Fruit fly (Drosophila melanogaster) whole organism, embryonic: Measurements from ENCODE around the gene CG14947.

Experiments used
- Awh ChIP-seq: fragments of 200-800 bp; sonication (Bioruptor generic); IDR thresholded peaks from 2 replicates; pipeline ENCODE4, ENCODE4 v1.3.6; 2022; ENCODE audit warnings: missing biosample characterization, missing genetic modification characterization
- Bdp1 ChIP-seq: fragments of 200-800 bp; sonication (Bioruptor generic); optimal IDR thresholded peaks from 3 replicates; lab custom pipeline; 2016; ENCODE audit warnings: missing biosample characterization, missing genetic modification characterization
- CG1024 ChIP-seq: fragments of 200-800 bp; sonication (Bioruptor generic); IDR thresholded peaks from 2 replicates; pipeline ENCODE4 v1.3.6; 2022; ENCODE audit warnings: missing biosample characterization, missing genetic modification characterization
- CG11723 ChIP-seq: fragments of 200-800 bp; sonication (Bioruptor generic); optimal IDR thresholded peaks from 2 replicates; lab custom pipeline; 2017; ENCODE audit warnings: missing biosample characterization, mild to moderate bottlenecking, missing genetic modification characterization
- CG12659 ChIP-seq: fragments of 200-800 bp; sonication (Bioruptor generic); optimal IDR thresholded peaks from 3 replicates; lab custom pipeline; 2017; ENCODE audit warnings: mild to moderate bottlenecking, missing biosample characterization, missing genetic modification reagents, missing genetic modification characterization
- CG1647 ChIP-seq: fragments of 200-800 bp; sonication (Bioruptor generic); optimal IDR thresholded peaks from 3 replicates; lab custom pipeline; 2016; ENCODE audit warnings: missing biosample characterization, missing genetic modification characterization
- CG16779 ChIP-seq: fragments of 200-800 bp; sonication (Bioruptor generic); IDR thresholded peaks from 2 replicates; pipeline ENCODE4 v1.3.6; 2022; ENCODE audit warnings: missing biosample characterization, missing genetic modification characterization
- CG18011 ChIP-seq: fragments of 200-800 bp; sonication (Bioruptor generic); optimal IDR thresholded peaks from 2 replicates; lab custom pipeline; 2017; ENCODE audit warnings: missing biosample characterization, missing genetic modification characterization, mild to moderate bottlenecking, moderate library complexity, missing genotype
- CG18599 ChIP-seq: fragments of 200-800 bp; sonication (Bioruptor generic); optimal IDR thresholded peaks from 3 replicates; lab custom pipeline; 2017; ENCODE audit warnings: missing biosample characterization, missing genetic modification characterization, mild to moderate bottlenecking, moderate library complexity, missing genetic modification reagents
- CG2129 ChIP-seq: fragments of 200-800 bp; sonication (Bioruptor generic); IDR thresholded peaks from 2 replicates; pipeline ENCODE4 v1.3.6; 2022; ENCODE audit warnings: missing biosample characterization, missing genetic modification characterization; ENCODE audit not compliant: partially characterized antibody
- CG31441 ChIP-seq: fragments of 200-800 bp; sonication (Bioruptor generic); IDR thresholded peaks from 2 replicates; pipeline ENCODE4 v1.3.6; 2022; ENCODE audit warnings: missing biosample characterization, missing genetic modification characterization
- CG3847 ChIP-seq: fragments of 200-800 bp; sonication (Bioruptor generic); IDR thresholded peaks from 2 replicates; pipeline ENCODE4 v1.3.6; 2022; ENCODE audit warnings: missing biosample characterization, missing genetic modification characterization
- CG6254 ChIP-seq: fragments of 200-800 bp; sonication (Bioruptor generic); optimal IDR thresholded peaks from 3 replicates; lab custom pipeline; 2017; ENCODE audit warnings: mild to moderate bottlenecking, missing biosample characterization, missing genetic modification reagents, missing genetic modification characterization
- CG7987 ChIP-seq: fragments of 200-800 bp; sonication (Bioruptor generic); optimal IDR thresholded peaks from 2 replicates; lab custom pipeline; 2018; ENCODE audit warnings: missing biosample characterization, mild to moderate bottlenecking, missing genetic modification characterization, moderate library complexity
- Camta ChIP-seq: fragments of 200-800 bp; sonication (Bioruptor generic); optimal IDR thresholded peaks from 2 replicates; lab custom pipeline; 2016; ENCODE audit warnings: missing biosample characterization, missing genetic modification characterization
- CkIIα-i1 ChIP-seq: fragments of 200-800 bp; sonication (Bioruptor generic); IDR thresholded peaks from 2 replicates; pipeline ENCODE4 v1.3.6; 2022; ENCODE audit warnings: missing biosample characterization, missing genetic modification characterization
- Drgx ChIP-seq: fragments of 200-800 bp; sonication (Bioruptor generic); IDR thresholded peaks from 2 replicates; pipeline ENCODE4 v1.3.6; 2022; ENCODE audit warnings: missing biosample characterization, missing genetic modification characterization
- Ets65A ChIP-seq: fragments of 200-800 bp; sonication (Bioruptor generic); peaks from one replicate; lab custom pipeline; 2016; ENCODE audit warnings: missing biosample characterization, missing genetic modification characterization
- Hey ChIP-seq: fragments of 200-800 bp; sonication (Bioruptor generic); optimal IDR thresholded peaks from 3 replicates; lab custom pipeline; 2018; ENCODE audit warnings: missing biosample characterization, mild to moderate bottlenecking, missing genetic modification characterization
- HmgD ChIP-seq: fragments of 200-800 bp; sonication (Bioruptor generic); optimal IDR thresholded peaks from 3 replicates; lab custom pipeline; 2016; ENCODE audit warnings: missing biosample characterization, missing genetic modification characterization
- Hmr ChIP-seq: fragments of 200-800 bp; sonication (Bioruptor generic); optimal IDR thresholded peaks from 3 replicates; lab custom pipeline; 2017; ENCODE audit warnings: mild to moderate bottlenecking, missing biosample characterization, missing genetic modification reagents, missing genetic modification characterization
- Lhr ChIP-seq: fragments of 200-800 bp; sonication (Bioruptor generic); optimal IDR thresholded peaks from 3 replicates; lab custom pipeline; 2017; ENCODE audit warnings: mild to moderate bottlenecking, missing biosample characterization, missing genetic modification reagents, missing genetic modification characterization
- Six4 ChIP-seq: fragments of 200-800 bp; sonication (Bioruptor generic); optimal IDR thresholded peaks from 2 replicates; lab custom pipeline; 2016; ENCODE audit warnings: missing biosample characterization, missing genetic modification characterization
- Spps ChIP-seq: fragments of 200-800 bp; sonication (Bioruptor generic); optimal IDR thresholded peaks from 2 replicates; lab custom pipeline; 2018; ENCODE audit warnings: missing biosample characterization, mild to moderate bottlenecking, missing genetic modification characterization
- aop ChIP-seq: fragments of 200-800 bp; sonication (Bioruptor generic); IDR thresholded peaks from 2 replicates; pipeline ENCODE4 v1.3.6; 2022; ENCODE audit warnings: missing biosample characterization, missing genetic modification characterization
- ase ChIP-seq: fragments of 200-800 bp; sonication (Bioruptor generic); IDR thresholded peaks from 3 replicates; pipeline ENCODE4 v1.3.6; 2022; ENCODE audit warnings: missing biosample characterization, missing genetic modification characterization
- caup ChIP-seq: fragments of 200-800 bp; sonication (Bioruptor generic); optimal IDR thresholded peaks from 3 replicates; lab custom pipeline; 2017; ENCODE audit warnings: missing biosample characterization, mild to moderate bottlenecking, missing genetic modification characterization, moderate library complexity; ENCODE audit not compliant: severe bottlenecking
- chm ChIP-seq: fragments of 200-800 bp; sonication (Bioruptor generic); IDR thresholded peaks from 2 replicates; pipeline ENCODE4 v1.3.6; 2022; ENCODE audit warnings: missing biosample characterization, missing genetic modification characterization
- dimm ChIP-seq: fragments of 200-800 bp; sonication (Bioruptor generic); IDR thresholded peaks from 2 replicates; pipeline ENCODE4 v1.3.6; 2022; ENCODE audit warnings: missing biosample characterization, missing genetic modification characterization
- dmrt99B ChIP-seq: fragments of 200-800 bp; sonication (Bioruptor generic); optimal IDR thresholded peaks from 2 replicates; lab custom pipeline; 2018; ENCODE audit warnings: missing biosample characterization, mild to moderate bottlenecking, missing genetic modification characterization, moderate library complexity
- ewg ChIP-seq: fragments of 200-800 bp; sonication (Bioruptor generic); optimal IDR thresholded peaks from 3 replicates; lab custom pipeline; 2017; ENCODE audit warnings: mild to moderate bottlenecking, missing biosample characterization, missing genetic modification reagents, missing genetic modification characterization
- gfzf ChIP-seq: fragments of 200-800 bp; sonication (Bioruptor generic); optimal IDR thresholded peaks from 2 replicates; lab custom pipeline; 2016; ENCODE audit warnings: missing biosample characterization, mild to moderate bottlenecking, missing genetic modification characterization, moderate library complexity
- grn ChIP-seq: fragments of 200-800 bp; sonication (Bioruptor generic); optimal IDR thresholded peaks from 3 replicates; lab custom pipeline; 2017; ENCODE audit warnings: missing biosample characterization, missing genetic modification characterization
- hb ChIP-seq: fragments of 200-800 bp; sonication (Bioruptor generic); IDR thresholded peaks from 3 replicates; pipeline ENCODE4 v1.3.6; 2022; ENCODE audit warnings: missing biosample characterization, missing genetic modification characterization; ENCODE audit not compliant: partially characterized antibody
- nom ChIP-seq: fragments of 200-800 bp; sonication (Bioruptor generic); optimal IDR thresholded peaks from 2 replicates; lab custom pipeline; 2017; ENCODE audit warnings: missing biosample characterization, missing genetic modification characterization, mild to moderate bottlenecking, moderate library complexity, missing genetic modification reagents
- pnt ChIP-seq: fragments of 200-800 bp; sonication (Bioruptor generic); optimal IDR thresholded peaks from 3 replicates; lab custom pipeline; 2016; ENCODE audit warnings: missing biosample characterization, missing genetic modification characterization
- pros ChIP-seq: fragments of 200-800 bp; sonication (Bioruptor generic); optimal IDR thresholded peaks from 3 replicates; lab custom pipeline; 2019; ENCODE audit warnings: missing biosample characterization, mild to moderate bottlenecking, missing genetic modification characterization, moderate library complexity
- pum ChIP-seq: fragments of 200-800 bp; sonication (Bioruptor generic); optimal IDR thresholded peaks from 2 replicates; lab custom pipeline; 2016; ENCODE audit warnings: missing biosample characterization, missing genetic modification characterization
- run ChIP-seq: fragments of 200-800 bp; sonication (Bioruptor generic); optimal IDR thresholded peaks from 3 replicates; lab custom pipeline; 2018; ENCODE audit warnings: missing biosample characterization, mild to moderate bottlenecking, missing genetic modification characterization
- seq ChIP-seq: fragments of 200-800 bp; sonication (Bioruptor generic); IDR thresholded peaks from 2 replicates; pipeline ENCODE4 v1.3.6; 2022; ENCODE audit warnings: missing biosample characterization, missing genetic modification characterization
- slp2 ChIP-seq: fragments of 200-800 bp; sonication (Bioruptor generic); optimal IDR thresholded peaks from 2 replicates; lab custom pipeline; 2016; ENCODE audit warnings: missing biosample characterization, missing genetic modification characterization
- sna ChIP-seq: fragments of 200-800 bp; sonication (Bioruptor generic); IDR thresholded peaks from 2 replicates; pipeline ENCODE4 v1.3.6; 2022; ENCODE audit warnings: missing biosample characterization, missing genetic modification characterization; ENCODE audit not compliant: partially characterized antibody
- sob ChIP-seq: fragments of 200-800 bp; sonication (Bioruptor generic); IDR thresholded peaks from 2 replicates; pipeline ENCODE4 v1.3.6; 2022; ENCODE audit warnings: missing biosample characterization, missing genetic modification characterization
- stwl ChIP-seq: fragments of 200-800 bp; sonication (Bioruptor generic); optimal IDR thresholded peaks from 3 replicates; lab custom pipeline; 2018; ENCODE audit warnings: missing biosample characterization, mild to moderate bottlenecking, missing genetic modification characterization, moderate library complexity
- sug ChIP-seq: fragments of 200-800 bp; optimal IDR thresholded peaks from 2 replicates; lab custom pipeline; 2019; ENCODE audit warnings: missing biosample characterization, mild to moderate bottlenecking, missing genetic modification characterization, moderate library complexity
- tio ChIP-seq: fragments of 200-800 bp; sonication (Bioruptor generic); optimal IDR thresholded peaks from 2 replicates; lab custom pipeline; 2017; ENCODE audit warnings: missing biosample characterization, missing genetic modification characterization, inconsistent platforms
- tll ChIP-seq, 2 experiments: fragments of 200-800 bp in 1 of 2; fragments of >200 bp in 1 of 2; sonication (Bioruptor generic) in 1 of 2; optimal IDR thresholded peaks; 2 replicates each; lab custom pipeline; 2017 to 2019; ENCODE audit warnings: missing biosample characterization in 2 of 2, missing genetic modification characterization in 2 of 2, mild to moderate bottlenecking in 1 of 2, moderate library complexity in 1 of 2
- vnd ChIP-seq: fragments of 200-800 bp; sonication (Bioruptor generic); IDR thresholded peaks from 3 replicates; pipeline ENCODE4 v1.3.6; 2022; ENCODE audit warnings: missing biosample characterization, missing genetic modification characterization; ENCODE audit not compliant: partially characterized antibody

CG14947 gene

DNA sequence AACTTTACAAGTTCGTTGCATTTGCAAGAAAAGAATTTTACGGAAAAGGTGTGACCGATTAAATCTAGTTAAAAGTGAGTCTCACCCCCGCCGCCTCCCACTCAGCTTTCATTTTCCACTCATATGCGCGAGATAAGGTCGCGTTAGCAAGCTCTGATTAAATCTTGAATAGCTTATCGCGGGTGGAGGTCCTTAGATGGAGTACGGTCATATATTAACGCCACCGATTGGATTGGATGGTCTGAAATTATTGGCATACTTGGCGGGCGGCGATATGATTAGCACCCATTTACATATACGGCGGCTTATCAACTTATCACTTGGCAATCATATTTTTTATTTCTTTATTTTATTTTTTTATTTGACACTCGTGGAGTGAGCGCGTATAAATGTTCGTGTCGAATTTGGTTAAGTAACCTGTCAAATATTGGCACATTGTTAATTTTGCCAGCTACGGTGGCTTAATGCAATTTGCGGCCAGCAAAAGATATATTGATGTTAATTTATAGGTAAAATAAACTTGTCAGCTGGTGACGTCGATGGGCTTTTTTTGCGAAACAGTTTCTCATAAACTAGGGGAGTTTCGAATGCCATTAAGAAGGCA, 46.2 kb upstream of the CG14947 start (continued):
- TF ChIP-seq pros (GFP tag; lab: Kevin White, UChicago): no peak
- no peak for TF ChIP-seq tll (GFP tag; optimal IDR thresholded peaks at IDR 0.05; lab: Kevin White, UChicago)
- TF ChIP-seq dimm (GFP tag; lab: Robert Waterston, UW): no peak
- peak; percentile 7 for TF ChIP-seq Hey

DNA sequence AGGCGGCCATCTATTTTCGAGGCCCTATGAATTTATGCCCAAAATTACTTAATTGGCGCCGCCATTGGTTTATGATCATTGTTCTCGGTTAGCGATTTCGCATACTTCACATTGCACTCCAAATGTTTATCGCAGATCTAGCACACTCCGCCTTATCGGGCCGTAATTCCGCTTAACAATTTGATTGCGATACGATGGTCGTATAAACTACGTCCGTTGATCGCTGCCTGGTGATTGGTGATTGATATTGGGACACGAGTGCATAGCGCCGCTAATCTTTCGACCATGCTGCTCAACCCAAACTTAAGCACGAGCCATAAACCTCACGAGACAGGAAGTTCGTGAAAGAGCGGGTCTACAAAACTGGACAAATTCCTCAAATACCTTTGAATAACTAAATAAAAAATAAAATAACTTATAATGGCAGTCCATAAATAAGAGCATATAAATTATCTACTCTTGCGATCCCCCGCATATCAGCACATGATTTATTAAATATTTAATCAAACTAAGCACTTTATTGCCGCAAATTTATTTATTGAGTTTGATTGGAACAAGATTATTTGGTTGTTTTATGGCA, 45.3 kb upstream of the CG14947 start:
- no peak for TF ChIP-seq HmgD (GFP tag; lab: Kevin White, UChicago)
- peak; percentile 74 for TF ChIP-seq sug (tag; lab: Kevin White, UChicago)
- no peak for TF ChIP-seq Hmr (GFP tag; lab: Kevin White, UChicago)
- no peak for TF ChIP-seq CG6254 (GFP tag; lab: Kevin White, UChicago)
- TF ChIP-seq CG1647 (GFP tag; lab: Kevin White, UChicago): no peak
- TF ChIP-seq gfzf (GFP tag; lab: Kevin White, UChicago): no peak
- no peak for TF ChIP-seq sob (GFP tag; lab: Robert Waterston, UW)
- no peak for TF ChIP-seq CG3847 (GFP tag; lab: Robert Waterston, UW)
- no peak for TF ChIP-seq CG11723 (GFP tag; lab: Kevin White, UChicago)
- no peak for TF ChIP-seq CG31441 (GFP tag; lab: Robert Waterston, UW)
- no peak for TF ChIP-seq CG16779 (GFP tag; lab: Robert Waterston, UW)
- TF ChIP-seq tio (GFP tag; lab: Kevin White, UChicago): no peak
- TF ChIP-seq hb (GFP tag; lab: Robert Waterston, UW): no peak
- TF ChIP-seq sna (GFP tag; lab: Robert Waterston, UW): no peak
- no peak for TF ChIP-seq Spps (tag; lab: Kevin White, UChicago)
- no peak for TF ChIP-seq caup (GFP tag; lab: Kevin White, UChicago)
- TF ChIP-seq Lhr (GFP tag; lab: Kevin White, UChicago): no peak
- TF ChIP-seq CkIIα-i1 (GFP tag; lab: Robert Waterston, UW): no peak
- TF ChIP-seq pnt (GFP tag; lab: Kevin White, UChicago): no peak
- no peak for TF ChIP-seq slp2 (GFP tag; lab: Kevin White, UChicago)
- TF ChIP-seq grn (GFP tag; lab: Kevin White, UChicago): peak; percentile 95
- TF ChIP-seq nom (GFP tag; lab: Kevin White, UChicago): no peak
- TF ChIP-seq CG7987 (GFP tag; lab: Kevin White, UChicago): no peak
- TF ChIP-seq Bdp1 (GFP tag; lab: Kevin White, UChicago): no peak
- no peak for TF ChIP-seq aop (GFP tag; lab: Robert Waterston, UW)
- no peak for TF ChIP-seq Six4
- TF ChIP-seq dmrt99B: no peak
- no peak for TF ChIP-seq Camta (GFP tag; lab: Kevin White, UChicago)
- no peak for TF ChIP-seq stwl (tag; lab: Kevin White, UChicago)
- no peak for TF ChIP-seq CG18011 (GFP tag; lab: Kevin White, UChicago)
- no peak for TF ChIP-seq Ets65A (GFP tag; lab: Kevin White, UChicago)
- TF ChIP-seq CG12659: no peak
- no peak for TF ChIP-seq ase (GFP tag; lab: Robert Waterston, UW)
- no peak for TF ChIP-seq CG1024 (GFP tag; lab: Robert Waterston, UW)
- TF ChIP-seq pum (GFP tag; lab: Kevin White, UChicago): no peak
- TF ChIP-seq CG18599 (GFP tag; lab: Kevin White, UChicago): peak; percentile 4
- TF ChIP-seq ewg (GFP tag; lab: Kevin White, UChicago): no peak
- no peak for TF ChIP-seq Drgx
- peak; percentile 44; the same call in 1 of the 3 replicates for TF ChIP-seq vnd
- TF ChIP-seq seq: no peak
- TF ChIP-seq CG2129: no peak
- TF ChIP-seq Awh (GFP tag; lab: Robert Waterston, UW): no peak
- no peak for TF ChIP-seq run (tag; lab: Kevin White, UChicago)
- TF ChIP-seq chm (GFP tag; lab: Robert Waterston, UW): no peak
